Worm (Caenorhabditis elegans) whole organism, L4 larva: ENCODE data around the gene cpr-6.

Experiments used
- D1046.2 ChIP-seq: fragments of 200-800 bp; sonication (Bioruptor generic); IDR thresholded peaks from 2 replicates; pipeline ENCODE4 v1.3.6; 2022; ENCODE audit warnings: missing genetic modification characterization, missing compliant biosample characterization
- T26A8.4 ChIP-seq: fragments of 200-800 bp; sonication (Bioruptor generic); IDR thresholded peaks from 2 replicates; pipeline ENCODE4 v1.3.6; 2022; ENCODE audit warnings: missing genetic modification characterization, missing compliant biosample characterization
- Y48G9A.11 ChIP-seq: fragments of 200-800 bp; sonication (Bioruptor generic); IDR thresholded peaks from 2 replicates; pipeline ENCODE4 v1.3.6; 2022; ENCODE audit warnings: missing genetic modification reagents, missing genetic modification characterization, missing compliant biosample characterization
- ceh-32 ChIP-seq: sonication (generic microtip); optimal IDR thresholded peaks from 2 replicates; lab custom pipeline; 2016; ENCODE audit warnings: mild to moderate bottlenecking, missing genetic modification characterization, missing compliant biosample characterization; ENCODE audit not compliant: poor library complexity
- ceh-44 ChIP-seq: fragments of 200-800 bp; sonication (Bioruptor generic); IDR thresholded peaks from 2 replicates; pipeline ENCODE4 v1.3.6; 2022; ENCODE audit warnings: missing genetic modification reagents, missing genetic modification characterization, missing compliant biosample characterization
- ceh-82 ChIP-seq: sonication (generic microtip); optimal IDR thresholded peaks from 2 replicates; lab custom pipeline; 2017; ENCODE audit warnings: missing biosample characterization, missing genetic modification characterization
- ctbp-1 ChIP-seq: fragments of 200-800 bp; sonication (Bioruptor generic); IDR thresholded peaks from 2 replicates; pipeline ENCODE4 v1.3.6; 2022; ENCODE audit warnings: missing genetic modification reagents, missing genetic modification characterization, missing compliant biosample characterization
- daf-16 ChIP-seq, 3 experiments: sonication (generic microtip); optimal IDR thresholded peaks; 2 replicates each; lab custom pipeline; 2016 to 2017; ENCODE audit warnings: missing genetic modification characterization in 3 of 3, missing genetic modification reagents in 3 of 3, mild to moderate bottlenecking in 2 of 3, missing compliant biosample characterization in 2 of 3, missing biosample characterization in 1 of 3, moderate library complexity in 1 of 3
- dmd-6 ChIP-seq: fragments of 200-800 bp; sonication (Bioruptor generic); IDR thresholded peaks from 2 replicates; pipeline ENCODE4 v1.3.6; 2022; ENCODE audit warnings: missing genetic modification reagents, missing genetic modification characterization, missing compliant biosample characterization
- egl-43 ChIP-seq: fragments of 200-800 bp; sonication (Bioruptor generic); IDR thresholded peaks from 2 replicates; pipeline ENCODE4 v1.3.6; 2022; ENCODE audit warnings: missing genetic modification reagents, missing genetic modification characterization, missing compliant biosample characterization
- fos-1 ChIP-seq: fragments of 150-350 bp; optimal IDR thresholded peaks from 2 replicates; lab custom pipeline; 2014; ENCODE audit warnings: missing biosample characterization, missing genetic modification characterization
- hlh-11 ChIP-seq: fragments of 200-800 bp; sonication (Bioruptor generic); optimal IDR thresholded peaks from 2 replicates; lab custom pipeline; 2018; ENCODE audit warnings: mild to moderate bottlenecking, missing genetic modification characterization, missing compliant biosample characterization
- hmg-1.1 ChIP-seq: fragments of 200-800 bp; sonication (Bioruptor generic); IDR thresholded peaks from 2 replicates; pipeline ENCODE4 v1.3.6; 2022; ENCODE audit warnings: missing genetic modification reagents, missing genetic modification characterization, missing compliant biosample characterization
- lin-15B ChIP-seq: fragments of 150-350 bp; sonication (generic microtip); optimal IDR thresholded peaks from 3 replicates; lab custom pipeline; 2014; ENCODE audit warnings: missing biosample characterization, missing genetic modification characterization
- lin-38 ChIP-seq: fragments of 200-800 bp; sonication (Bioruptor generic); IDR thresholded peaks from 2 replicates; pipeline ENCODE4 v1.3.6; 2022; ENCODE audit warnings: missing genetic modification reagents, missing genetic modification characterization, missing compliant biosample characterization
- lsy-2 ChIP-seq, 2 experiments: fragments of 150-350 bp in 1 of 2; sonication (generic microtip) in 1 of 2; optimal IDR thresholded peaks; 2 replicates each; lab custom pipeline; 2014 to 2017; ENCODE audit warnings: missing biosample characterization in 2 of 2, missing genetic modification characterization in 2 of 2
- mep-1 ChIP-seq: fragments of 150-350 bp; sonication (generic microtip); optimal IDR thresholded peaks from 3 replicates; lab custom pipeline; 2014; ENCODE audit warnings: missing biosample characterization, missing genetic modification characterization
- nhr-10 ChIP-seq: fragments of 150-350 bp; optimal IDR thresholded peaks from 2 replicates; lab custom pipeline; 2014; ENCODE audit warnings: missing biosample characterization, missing genetic modification characterization
- nhr-111 ChIP-seq: fragments of 200-800 bp; sonication (Bioruptor generic); optimal IDR thresholded peaks from 2 replicates; lab custom pipeline; 2018; ENCODE audit warnings: mild to moderate bottlenecking, missing genetic modification characterization, missing compliant biosample characterization
- nhr-237 ChIP-seq: sonication (generic microtip); optimal IDR thresholded peaks from 2 replicates; lab custom pipeline; 2017; ENCODE audit warnings: missing biosample characterization, missing genetic modification characterization
- nhr-6 ChIP-seq: fragments of 150-350 bp; optimal IDR thresholded peaks from 2 replicates; lab custom pipeline; 2014; ENCODE audit warnings: missing biosample characterization, missing genetic modification characterization
- nhr-76 ChIP-seq: fragments of 150-350 bp; optimal IDR thresholded peaks from 2 replicates; lab custom pipeline; 2014; ENCODE audit warnings: missing biosample characterization, missing genetic modification characterization
- nhr-77 ChIP-seq: fragments of 150-350 bp; optimal IDR thresholded peaks from 2 replicates; lab custom pipeline; 2014; ENCODE audit warnings: missing biosample characterization, missing genetic modification characterization
- set-16 ChIP-seq: fragments of 200-800 bp; sonication (Bioruptor generic); IDR thresholded peaks from 2 replicates; pipeline ENCODE4 v1.3.6; 2022; ENCODE audit warnings: missing genetic modification reagents, missing genetic modification characterization, missing compliant biosample characterization
- tag-97 ChIP-seq: fragments of 200-800 bp; sonication (Bioruptor generic); IDR thresholded peaks from 2 replicates; pipeline ENCODE4 v1.3.6; 2022; ENCODE audit warnings: missing genetic modification characterization, missing compliant biosample characterization
- unc-130 ChIP-seq: sonication (generic microtip); optimal IDR thresholded peaks from 2 replicates; lab custom pipeline; 2016; ENCODE audit warnings: missing genetic modification reagents, missing genetic modification characterization, missing compliant biosample characterization
- unc-62 ChIP-seq, 3 experiments: fragments of 150-350 bp in 1 of 3; sonication (generic microtip); optimal IDR thresholded peaks in 2 of 3; peaks in 1 of 3; 1 replicate in 1 of 3; 2 replicates in 2 of 3; lab custom pipeline; 2014 to 2017; ENCODE audit warnings: missing biosample characterization in 3 of 3, missing genetic modification characterization in 3 of 3, missing genetic modification reagents in 3 of 3, missing genotype in 1 of 3
- vab-7 ChIP-seq: fragments of 200-800 bp; sonication (Bioruptor generic); IDR thresholded peaks from 2 replicates; pipeline ENCODE4 v1.3.6; 2022; ENCODE audit warnings: missing genetic modification reagents, missing genetic modification characterization, missing compliant biosample characterization

cpr-6 gene

ce11 chrX:6593178-6593786, 13.7 kb upstream of the cpr-6 start (continued):
- TF ChIP-seq tag-97 (GFP tag; lab: Robert Waterston, UW) (no peak), ceh-32 (tag; lab: Kevin White, UChicago) (no peak), nhr-111 (no peak), lin-38 (GFP tag; lab: Robert Waterston, UW) (no peak; the same call in 1 of the 2 replicates), lin-15B (tag; lab: Kevin White, UChicago) (no peak), ctbp-1 (GFP tag; lab: Robert Waterston, UW) (peak; percentile 91), nhr-77 (tag; lab: Kevin White, UChicago) (peak; percentile 38), nhr-6 (peak; percentile 44), T26A8.4 (GFP tag; lab: Robert Waterston, UW) (no peak), nhr-237 (tag; lab: Kevin White, UChicago) (no peak), nhr-10 (no peak), Y48G9A.11 (GFP tag; lab: Robert Waterston, UW) (no peak; the same call in 1 of the 2 replicates)
- TF ChIP-seq, all 104 proteins: peak for 56

- TF ChIP-seq T26A8.4 (GFP tag; lab: Robert Waterston, UW) (no peak), daf-16 (GFP tag; optimal IDR thresholded peaks at IDR 0.05; lab: Kevin White, UChicago) (peak in 1 of 2 experiments; percentile 44), daf-16 (tag; optimal IDR thresholded peaks at IDR 0.05; lab: Kevin White, UChicago) (no peak)
Observed at ce11 chrX:6597089-6597488, 9.9 kb upstream of the cpr-6 start, which contains the start of gene ttr-6. Gene ttr-6 (minus strand): TSS chrX:6597121.

- TF ChIP-seq nhr-111 (no peak), unc-62 (GFP tag; optimal IDR thresholded peaks at IDR 0.05 in 1 of 2; lab: Kevin White, UChicago) (no peak), unc-62 (tag; optimal IDR thresholded peaks at IDR 0.05; lab: Kevin White, UChicago) (no peak), egl-43 (GFP tag; lab: Robert Waterston, UW) (no peak), T26A8.4 (GFP tag; lab: Robert Waterston, UW) (no peak), ceh-44 (GFP tag; lab: Robert Waterston, UW) (no peak), nhr-10 (no peak), unc-130 (GFP tag; lab: Kevin White, UChicago) (no peak), hmg-1.1 (GFP tag; lab: Robert Waterston, UW) (no peak), nhr-76 (no peak), ceh-82 (tag; lab: Kevin White, UChicago) (no peak)
Observed at ce11 chrX:6598732-6599131, 8.3 kb upstream of the cpr-6 start, which contains the start of gene hic-1. Gene hic-1 (minus strand): TSS chrX:6598832.

- peak; percentile 46; the same call in 1 of the 2 replicates for TF ChIP-seq vab-7 (GFP tag; lab: Robert Waterston, UW)
Observed at ce11 chrX:6601155-6601554, 5.9 kb upstream of the cpr-6 start.

- TF ChIP-seq D1046.2 (no peak), lsy-2 (tag; optimal IDR thresholded peaks at IDR 0.05; lab: Kevin White, UChicago) (no peak), daf-16 (GFP tag; optimal IDR thresholded peaks at IDR 0.05; lab: Kevin White, UChicago) (peak in 1 of 2 experiments; percentile 84), daf-16 (tag; optimal IDR thresholded peaks at IDR 0.05; lab: Kevin White, UChicago) (peak; percentile 79), hlh-11 (tag; lab: Kevin White, UChicago) (no peak), dmd-6 (no peak)
- TF ChIP-seq, all 104 proteins: peak for 1
Observed at ce11 chrX:6601967-6602366, 5.0 kb upstream of the cpr-6 start.

ce11 chrX:6603098-6603497, 3.9 kb upstream of the cpr-6 start, which contains the start of gene F23G4.1:
Gene F23G4.1 (minus strand): TSS chrX:6603198.
- TF ChIP-seq nhr-76 (no peak), fos-1 (no peak), set-16 (no peak), daf-16 (GFP tag; optimal IDR thresholded peaks at IDR 0.05; lab: Kevin White, UChicago) (no peak), daf-16 (tag; optimal IDR thresholded peaks at IDR 0.05; lab: Kevin White, UChicago) (peak; percentile 45), mep-1 (no peak)
